Worm (Caenorhabditis elegans) whole organism, L1 larva: ENCODE results near the gene R04E5.7.

Source experiments
- dpl-1 ChIP-seq, 3 experiments: fragments of 150-350 bp in 2 of 3; sonication (generic microtip) in 1 of 3; optimal IDR thresholded peaks; 2 replicates each; lab custom pipeline; 2014 to 2017; ENCODE audit warnings: missing biosample characterization in 3 of 3, missing genetic modification characterization in 3 of 3, missing genetic modification reagents in 3 of 3
- grh-1 ChIP-seq: fragments of 200-800 bp; sonication (Bioruptor generic); IDR thresholded peaks from 2 replicates; pipeline ENCODE4 v1.3.6; 2022; ENCODE audit warnings: missing genetic modification reagents, missing genetic modification characterization, missing compliant biosample characterization
- lin-39 ChIP-seq: fragments of 150-350 bp; optimal IDR thresholded peaks from 2 replicates; lab custom pipeline; 2014; ENCODE audit warnings: missing biosample characterization, missing genetic modification reagents, missing genetic modification characterization
- lir-3 ChIP-seq: sonication (generic microtip); optimal IDR thresholded peaks from 2 replicates; lab custom pipeline; 2016; ENCODE audit warnings: mild to moderate bottlenecking, missing genetic modification characterization, moderate library complexity, missing compliant biosample characterization; ENCODE audit not compliant: poor library complexity
- nhr-19 ChIP-seq: fragments of 200-800 bp; sonication (Bioruptor generic); conservative IDR thresholded peaks from 2 replicates; pipeline ENCODE4 v1.3.6; 2022; ENCODE audit warnings: missing genetic modification characterization, missing compliant biosample characterization
- nhr-84 ChIP-seq: sonication (generic microtip); optimal IDR thresholded peaks from 2 replicates; lab custom pipeline; 2017; ENCODE audit warnings: missing biosample characterization, missing genetic modification characterization
- pqm-1 ChIP-seq: sonication (generic microtip); optimal IDR thresholded peaks from 3 replicates; lab custom pipeline; 2017; ENCODE audit warnings: missing biosample characterization, missing genetic modification characterization
- skn-1 ChIP-seq: fragments of 150-350 bp; optimal IDR thresholded peaks from 2 replicates; lab custom pipeline; 2014; ENCODE audit warnings: missing biosample characterization, missing genetic modification characterization
- ztf-11 ChIP-seq, 2 experiments: sonication (generic microtip); optimal IDR thresholded peaks; 2 replicates each; lab custom pipeline; 2016 to 2017; ENCODE audit warnings: missing genetic modification characterization in 2 of 2, missing biosample characterization in 1 of 2, missing compliant biosample characterization in 1 of 2

DNA sequence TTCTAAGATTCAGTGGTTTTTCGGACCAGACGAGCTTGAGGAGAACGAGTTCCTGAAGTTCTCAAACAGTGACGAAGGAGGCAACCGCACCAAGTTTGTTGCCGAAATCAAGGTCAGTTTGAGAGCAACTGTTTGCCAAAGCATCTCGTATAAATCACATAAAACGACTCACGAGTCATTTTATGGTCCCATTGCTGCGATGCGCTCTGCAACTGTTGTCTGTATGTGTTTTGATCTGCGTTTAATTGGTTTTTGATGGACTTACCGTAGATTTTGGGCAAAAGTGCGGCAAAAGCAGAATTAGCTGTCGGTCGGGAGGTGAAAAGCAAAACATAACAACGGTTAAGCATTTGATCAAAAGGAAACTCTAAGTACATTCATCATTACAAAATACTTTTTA is 33.0 kb downstream of the R04E5.7 start:
- TF ChIP-seq dpl-1 (GFP tag; optimal IDR thresholded peaks at IDR 0.05; lab: Kevin White, UChicago) = no peak
- no peak for TF ChIP-seq lin-39 (tag; lab: Kevin White, UChicago)
- no peak for TF ChIP-seq skn-1 (tag; lab: Kevin White, UChicago)
- TF ChIP-seq grh-1 (GFP tag; lab: Robert Waterston, UW) = no peak
- TF ChIP-seq nhr-19 (GFP tag; lab: Robert Waterston, UW) = peak; percentile 50
- no peak for TF ChIP-seq nhr-84 (tag; lab: Kevin White, UChicago)
- TF ChIP-seq pqm-1 (tag; lab: Kevin White, UChicago) = no peak
- no peak for TF ChIP-seq ztf-11 (tag; optimal IDR thresholded peaks at IDR 0.05; lab: Kevin White, UChicago)
- TF ChIP-seq lir-3 (tag; lab: Kevin White, UChicago) = no peak
